Fruit fly (Drosophila melanogaster) S2 (cell line): ENCODE data around the gene Fic.

Experiments used
- CG8478 ChIP-seq: fragments of >200 bp; optimal IDR thresholded peaks from 2 replicates; lab custom pipeline; 2018
- CTCF ChIP-seq, 2 experiments: fragments of >200 bp; optimal IDR thresholded peaks; 2 replicates each; lab custom pipeline; 2018

dm6 chr2L:6455032-6455954, 31.2 kb downstream of the Fic start, which contains the start of gene retm:
- no peak for TF ChIP-seq CG8478 (lab: Kevin White, UChicago)
- TF ChIP-seq CTCF (optimal IDR thresholded peaks at IDR 0.05; lab: Kevin White, UChicago) = peak; percentile 36 to 67
